Worm (Caenorhabditis elegans): Measurements from ENCODE around the gene srlf-33.

srlf-33 gene

DNA sequence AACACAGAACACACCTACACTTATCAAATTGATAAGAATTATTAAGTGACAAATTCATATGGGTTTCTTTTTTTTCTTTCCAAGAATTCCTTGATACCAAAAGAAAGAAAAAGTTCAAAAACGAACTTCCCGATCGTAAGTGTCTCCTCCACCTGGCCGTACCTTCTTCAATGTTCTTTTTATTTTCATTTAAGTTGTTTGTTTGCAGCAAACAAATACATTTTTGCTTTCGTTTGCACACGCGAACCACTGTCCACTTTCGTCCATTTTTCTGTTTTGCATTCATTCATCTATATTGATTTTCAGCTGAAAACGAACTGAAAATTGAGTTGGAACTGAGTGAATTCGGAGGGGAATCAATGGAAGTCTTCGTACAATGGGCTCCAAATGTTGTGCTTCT, 13.5 kb downstream of the srlf-33 start, which contains the start of gene VZK822L.2:
Gene VZK822L.2, plus strand, starts transcription at position 301 of the 400 bp plus-strand sequence.
- TF ChIP-seq nhr-80 (tag; optimal IDR thresholded peaks at IDR 0.05) (peak; percentile 28), rec-8 (tag; optimal IDR thresholded peaks at IDR 0.05) (no peak), hmg-1.2 (GFP tag; IDR thresholded peaks at IDR 0.05) (no peak), cebp-2 (GFP tag; IDR thresholded peaks at IDR 0.05) (no peak)

DNA sequence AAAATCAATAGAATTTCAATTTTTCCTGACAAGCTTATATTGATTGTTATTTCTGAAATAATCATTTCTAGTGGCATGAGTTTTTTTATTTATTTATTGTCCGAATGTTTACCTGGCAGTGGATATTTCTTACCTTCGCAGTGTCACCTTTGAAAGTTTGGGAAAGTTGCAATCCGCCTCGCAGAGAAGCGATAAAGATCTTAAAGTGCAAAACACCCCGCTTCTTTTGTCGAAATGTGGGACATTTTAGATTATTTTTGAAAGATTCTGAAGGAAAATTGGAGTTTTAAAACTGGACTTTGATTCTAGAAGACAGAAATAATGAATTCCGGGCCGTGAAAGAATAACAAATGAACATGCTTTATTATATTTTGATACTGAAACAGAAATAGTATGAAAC, 16.5 kb downstream of the srlf-33 start:
- TF ChIP-seq T26A5.8 (tag; optimal IDR thresholded peaks at IDR 0.05) (no peak), zfh-2 (GFP tag; conservative IDR thresholded peaks at IDR 0.05) (no peak)

DNA sequence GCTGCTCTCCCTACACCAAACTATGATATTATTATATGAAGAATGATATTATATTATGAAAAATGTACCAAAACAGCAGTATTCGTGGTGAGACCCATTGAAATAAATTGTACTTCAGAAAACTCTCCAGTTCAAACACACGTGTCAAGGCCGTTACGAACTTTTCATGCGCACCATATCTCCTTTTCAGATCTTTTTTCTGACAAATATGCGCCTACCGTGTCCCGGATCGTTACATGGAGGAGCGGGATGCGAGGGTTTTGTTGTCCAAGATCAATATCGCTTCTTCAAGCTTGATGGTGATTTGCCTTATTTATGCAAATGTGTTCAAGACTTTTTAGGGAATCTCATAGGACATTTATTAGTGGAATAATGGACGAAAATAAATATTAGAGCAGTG, 21.6 kb downstream of the srlf-33 start:
- TF ChIP-seq nhr-90 (tag; optimal IDR thresholded peaks at IDR 0.05) (no peak), ama-1 (optimal IDR thresholded peaks at IDR 0.05) (no peak), ama-1 (GFP tag; optimal IDR thresholded peaks at IDR 0.05) (no peak), F49E8.2 (tag; optimal IDR thresholded peaks at IDR 0.05; ENCODE audit: insufficient read depth) (no peak), nfyb-1 (GFP tag; IDR thresholded peaks at IDR 0.05) (no peak), ceh-91 (GFP tag; IDR thresholded peaks at IDR 0.05) (no peak), B0035.1 (tag; optimal IDR thresholded peaks at IDR 0.05) (no peak), C17E4.6 (GFP tag; IDR thresholded peaks at IDR 0.05) (no peak), atf-7 (tag; optimal IDR thresholded peaks at IDR 0.05) (no peak), die-1 (tag; optimal IDR thresholded peaks at IDR 0.05) (no peak), bed-2 (GFP tag; IDR thresholded peaks at IDR 0.05) (no peak), F57C9.4 (tag; optimal IDR thresholded peaks at IDR 0.05) (no peak), lsl-1 (GFP tag; optimal IDR thresholded peaks at IDR 0.05) (no peak)

DNA sequence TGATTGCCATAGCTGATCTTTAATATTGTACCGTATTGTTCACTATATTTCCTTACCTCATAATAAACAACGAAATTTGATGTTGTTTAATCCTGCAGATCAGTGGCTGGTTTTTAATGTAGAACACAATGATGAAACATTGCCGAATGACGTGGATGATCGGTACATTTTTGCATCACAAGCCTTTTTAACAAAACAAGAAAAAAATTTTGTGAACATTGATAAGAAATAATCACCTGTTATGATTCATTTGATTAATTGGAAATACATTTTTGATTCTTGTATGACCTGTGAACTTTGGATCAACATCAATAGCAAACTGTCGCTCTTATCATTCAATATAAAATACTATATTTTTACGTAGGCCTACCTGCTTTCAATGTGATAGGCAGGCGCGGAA, 22.4 kb downstream of the srlf-33 start:
- TF ChIP-seq ceh-40 (GFP tag; IDR thresholded peaks at IDR 0.05) (no peak), nhr-80 (tag; optimal IDR thresholded peaks at IDR 0.05) (peak; percentile 1)

DNA sequence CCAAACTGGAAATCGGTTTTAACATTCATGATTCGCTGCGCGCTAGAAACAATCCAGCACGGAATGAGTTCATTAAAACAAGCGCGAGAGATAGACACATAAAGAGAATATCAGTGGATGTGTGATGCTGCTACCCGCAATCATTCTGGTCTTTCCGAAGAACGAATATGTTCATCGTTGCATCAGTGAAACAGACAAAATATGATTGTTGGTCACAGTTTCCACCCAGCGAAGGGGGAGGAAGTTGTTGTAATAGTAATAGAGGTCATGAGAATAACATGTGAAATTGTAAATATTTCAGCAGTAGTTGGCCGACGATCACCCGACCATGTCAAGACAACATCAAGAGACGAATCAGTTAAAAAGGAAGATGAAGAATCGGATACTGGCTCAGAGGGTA, 24.0 kb downstream of the srlf-33 start:
- TF ChIP-seq ztf-26 (tag; optimal IDR thresholded peaks at IDR 0.05) (peak; percentile 30), hlh-12 (tag; optimal IDR thresholded peaks at IDR 0.05) (no peak), die-1 (tag; optimal IDR thresholded peaks at IDR 0.05) (no peak)

DNA sequence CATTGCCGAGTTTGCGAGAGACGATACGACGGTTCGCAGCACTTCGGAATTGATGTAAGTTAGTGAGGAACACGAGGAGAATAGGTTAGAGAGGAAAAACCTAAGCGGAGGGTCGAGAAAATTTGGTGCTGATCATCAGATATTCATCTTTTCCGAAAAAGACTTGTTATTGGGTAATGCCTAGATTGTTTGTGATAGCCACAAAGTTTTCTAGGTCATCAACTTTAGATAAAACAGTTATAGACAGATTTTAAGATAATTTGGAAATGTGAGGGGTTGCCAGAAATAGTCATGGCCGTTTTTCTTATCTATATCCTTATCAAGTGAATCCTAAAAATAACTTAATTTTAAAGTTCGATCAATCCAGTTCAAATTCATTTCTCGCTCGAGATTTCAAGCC, 24.8 kb downstream of the srlf-33 start:
- no peak for TF ChIP-seq C06A6.2 (GFP tag; conservative IDR thresholded peaks at IDR 0.05)
- TF ChIP-seq unc-62 (GFP tag; optimal IDR thresholded peaks at IDR 0.05): no peak
- no peak for TF ChIP-seq pha-4 (tag; optimal IDR thresholded peaks at IDR 0.05)
- TF ChIP-seq lin-26 (GFP tag; IDR thresholded peaks at IDR 0.05): no peak
- TF ChIP-seq xnd-1 (tag; optimal IDR thresholded peaks at IDR 0.05): no peak

DNA sequence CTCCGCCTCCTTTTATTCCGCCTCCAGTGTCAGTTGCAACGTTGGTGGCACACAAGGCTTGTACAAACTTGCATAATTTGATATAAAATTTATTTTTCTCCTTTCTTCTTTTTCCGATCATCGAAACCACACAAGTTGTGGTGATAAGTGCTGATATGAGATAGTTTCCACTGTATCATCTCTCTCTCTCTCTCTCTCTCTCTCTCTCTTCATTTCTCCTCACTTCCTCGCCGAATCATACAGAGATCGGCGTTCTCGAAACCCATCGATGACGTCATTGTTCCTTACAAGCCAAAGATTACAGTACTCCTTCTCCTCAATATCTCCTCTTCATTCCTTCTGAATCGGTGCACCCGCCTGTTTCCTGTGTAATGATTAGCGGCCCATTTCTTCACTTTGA, 25.9 kb downstream of the srlf-33 start, which contains the start of gene nhr-43:
Gene nhr-43, plus strand, starts transcription at position 233 of the 400 bp plus-strand sequence.
- TF ChIP-seq ceh-27 (GFP tag; optimal IDR thresholded peaks at IDR 0.05) (no peak), T26A5.8 (tag; optimal IDR thresholded peaks at IDR 0.05) (no peak), sea-2 (GFP tag; IDR thresholded peaks at IDR 0.05) (no peak), sdz-38 (tag; optimal IDR thresholded peaks at IDR 0.05) (no peak), T07F8.4 (tag; optimal IDR thresholded peaks at IDR 0.05) (no peak), F37B4.10 (GFP tag; IDR thresholded peaks at IDR 0.05) (no peak), atf-7 (tag; optimal IDR thresholded peaks at IDR 0.05) (peak; percentile 29), B0261.1 (tag; optimal IDR thresholded peaks at IDR 0.05) (no peak), lsl-1 (GFP tag; optimal IDR thresholded peaks at IDR 0.05) (no peak), K11D2.4 (GFP tag; IDR thresholded peaks at IDR 0.05) (no peak), ztf-28 (GFP tag; IDR thresholded peaks at IDR 0.05) (no peak), D2030.7 (GFP tag; IDR thresholded peaks at IDR 0.05) (no peak), madf-10 (tag; optimal IDR thresholded peaks at IDR 0.05) (no peak), nhr-120 (GFP tag; IDR thresholded peaks at IDR 0.05) (no peak), F33H1.4 (GFP tag; IDR thresholded peaks at IDR 0.05) (no peak), lin-35 (GFP tag; optimal IDR thresholded peaks at IDR 0.05) (no peak), zim-3 (tag; optimal IDR thresholded peaks at IDR 0.05) (no peak), bed-1 (GFP tag; IDR thresholded peaks at IDR 0.05) (no peak)
